Fruit fly (Drosophila melanogaster): ENCODE results near the gene CG14075.

DNA sequence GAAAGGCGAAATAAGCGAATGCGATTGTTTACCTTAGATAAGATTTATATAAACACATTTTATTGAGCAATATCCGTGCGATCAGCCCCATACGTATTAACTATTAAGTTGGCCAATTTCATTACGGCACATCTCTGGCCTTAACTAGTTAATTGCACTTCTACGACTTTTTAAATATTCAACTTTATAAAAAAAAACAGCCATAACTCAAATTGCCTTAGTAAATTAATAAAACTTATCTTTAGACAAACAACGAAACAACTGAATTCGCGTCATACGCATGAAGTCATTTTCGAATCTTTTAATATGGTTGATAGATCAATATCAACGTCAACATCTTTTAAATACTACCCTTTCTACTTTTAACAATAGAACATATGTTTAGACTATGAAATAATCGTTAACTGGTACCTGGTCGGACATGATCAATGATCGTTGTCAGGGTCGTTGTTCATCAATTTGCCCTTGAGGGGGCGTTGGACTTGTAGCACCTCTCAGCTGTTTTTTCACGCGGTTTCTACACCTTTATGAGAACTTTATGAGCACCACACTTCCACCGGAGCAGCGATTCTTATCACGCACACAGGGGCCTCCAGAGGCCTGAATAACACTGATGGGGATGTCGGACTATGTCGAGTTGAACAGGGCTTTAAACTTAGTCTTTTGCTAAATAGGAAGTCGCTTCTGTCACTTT, 13.0 kb downstream of the CG14075 start, which contains the start of gene CG18135:
- no peak for TF ChIP-seq CG34367 (tag; optimal IDR thresholded peaks at IDR 0.05)
- no peak for TF ChIP-seq CG15710 (tag; optimal IDR thresholded peaks at IDR 0.05)
- TF ChIP-seq CG4496 (GFP tag; IDR thresholded peaks at IDR 0.05), result no peak
- TF ChIP-seq D1 (tag; optimal IDR thresholded peaks at IDR 0.05), result no peak
- TF ChIP-seq EcR (GFP tag; optimal IDR thresholded peaks at IDR 0.05), result peak; percentile 59
- TF ChIP-seq CG14655 (GFP tag; optimal IDR thresholded peaks at IDR 0.05), result no peak
- no peak for TF ChIP-seq gl (tag; optimal IDR thresholded peaks at IDR 0.05)
- TF ChIP-seq fd96Ca (GFP tag; IDR thresholded peaks at IDR 0.05), result no peak
- TF ChIP-seq CG32121 (GFP tag; IDR thresholded peaks at IDR 0.05), result no peak
- no peak for TF ChIP-seq Ets98B (GFP tag; IDR thresholded peaks at IDR 0.05)
- TF ChIP-seq rn (GFP tag; IDR thresholded peaks at IDR 0.05), result no peak

Data from whole organism, pupa.